Fruit fly (Drosophila melanogaster) whole organism, embryonic: ENCODE results near the gene CG12112.

Experiments used
- ATbp ChIP-seq: fragments of 200-800 bp; sonication (Bioruptor generic); optimal IDR thresholded peaks from 2 replicates; lab custom pipeline; 2017; ENCODE audit warnings: missing biosample characterization, mild to moderate bottlenecking, missing genetic modification characterization, missing genetic modification reagents
- Atf-2 ChIP-seq: fragments of 200-800 bp; sonication (Bioruptor generic); optimal IDR thresholded peaks from 2 replicates; lab custom pipeline; 2016; ENCODE audit warnings: missing biosample characterization, missing genetic modification characterization
- Atf6 ChIP-seq: fragments of 200-800 bp; sonication (Bioruptor generic); IDR thresholded peaks from 2 replicates; pipeline ENCODE4 v1.3.6; 2022; ENCODE audit warnings: missing biosample characterization, missing genetic modification characterization
- Awh ChIP-seq: fragments of 200-800 bp; sonication (Bioruptor generic); IDR thresholded peaks from 2 replicates; pipeline ENCODE4, ENCODE4 v1.3.6; 2022; ENCODE audit warnings: missing biosample characterization, missing genetic modification characterization
- CG10267 ChIP-seq: fragments of 200-800 bp; sonication (Bioruptor generic); optimal IDR thresholded peaks from 2 replicates; lab custom pipeline; 2018; ENCODE audit warnings: missing biosample characterization, mild to moderate bottlenecking, missing genetic modification characterization, moderate library complexity
- CG10654 ChIP-seq: fragments of 200-800 bp; sonication (Bioruptor generic); optimal IDR thresholded peaks from 2 replicates; lab custom pipeline; 2016; ENCODE audit warnings: missing biosample characterization, missing genetic modification characterization
- CG12769 ChIP-seq: fragments of 200-800 bp; sonication (Bioruptor generic); optimal IDR thresholded peaks from 2 replicates; lab custom pipeline; 2019; ENCODE audit warnings: missing biosample characterization, mild to moderate bottlenecking, missing genetic modification characterization, moderate library complexity
- CG13624 ChIP-seq: fragments of 200-800 bp; sonication (Bioruptor generic); optimal IDR thresholded peaks from 2 replicates; lab custom pipeline; 2016; ENCODE audit warnings: missing biosample characterization, missing genetic modification characterization
- CG13894 ChIP-seq: fragments of 200-800 bp; sonication (Bioruptor generic); optimal IDR thresholded peaks from 3 replicates; lab custom pipeline; 2018; ENCODE audit warnings: missing biosample characterization, mild to moderate bottlenecking, missing genetic modification characterization, moderate library complexity
- CG14441 ChIP-seq: fragments of 200-800 bp; sonication (Bioruptor generic); IDR thresholded peaks from 2 replicates; pipeline ENCODE4 v1.3.6; 2022; ENCODE audit warnings: missing biosample characterization, missing genetic modification characterization
- CG17186 ChIP-seq: fragments of 200-800 bp; sonication (Bioruptor generic); optimal IDR thresholded peaks from 3 replicates; lab custom pipeline; 2017; ENCODE audit warnings: missing biosample characterization, missing genetic modification reagents, missing genetic modification characterization
- CG18011 ChIP-seq: fragments of 200-800 bp; sonication (Bioruptor generic); optimal IDR thresholded peaks from 2 replicates; lab custom pipeline; 2017; ENCODE audit warnings: missing biosample characterization, missing genetic modification characterization, mild to moderate bottlenecking, moderate library complexity, missing genotype
- CG2116 ChIP-seq: fragments of 200-800 bp; sonication (Bioruptor generic); optimal IDR thresholded peaks from 3 replicates; lab custom pipeline; 2018; ENCODE audit warnings: missing biosample characterization, mild to moderate bottlenecking, missing genetic modification characterization
- CG33557 ChIP-seq: fragments of 200-800 bp; sonication (Bioruptor generic); optimal IDR thresholded peaks from 2 replicates; lab custom pipeline; 2019; ENCODE audit warnings: missing biosample characterization, mild to moderate bottlenecking, missing genetic modification characterization, moderate library complexity
- CG4360 ChIP-seq: fragments of 200-800 bp; sonication (Bioruptor generic); IDR thresholded peaks from 2 replicates; pipeline ENCODE4 v1.3.6; 2022; ENCODE audit warnings: missing biosample characterization, missing genetic modification characterization
- CG4854 ChIP-seq: fragments of 200-800 bp; sonication (Bioruptor generic); optimal IDR thresholded peaks from 2 replicates; lab custom pipeline; 2016; ENCODE audit warnings: missing biosample characterization, missing genetic modification characterization, inconsistent platforms
- CG7839 ChIP-seq: fragments of 200-800 bp; sonication (Bioruptor generic); optimal IDR thresholded peaks from 3 replicates; lab custom pipeline; 2018; ENCODE audit warnings: missing biosample characterization, mild to moderate bottlenecking, missing genetic modification characterization, moderate library complexity
- Dref ChIP-seq: fragments of 200-800 bp; sonication (Bioruptor generic); IDR thresholded peaks from 2 replicates; pipeline ENCODE4 v1.3.6; 2022; ENCODE audit warnings: missing biosample characterization, missing genetic modification characterization
- Hsf ChIP-seq: fragments of 200-800 bp; sonication (Bioruptor generic); optimal IDR thresholded peaks from 3 replicates; lab custom pipeline; 2016; ENCODE audit warnings: missing biosample characterization, missing genetic modification characterization
- Jarid2 ChIP-seq: fragments of 200-800 bp; sonication (Bioruptor generic); optimal IDR thresholded peaks from 3 replicates; lab custom pipeline; 2017; ENCODE audit warnings: mild to moderate bottlenecking, missing biosample characterization, missing genetic modification reagents, missing genetic modification characterization
- Lhr ChIP-seq: fragments of 200-800 bp; sonication (Bioruptor generic); optimal IDR thresholded peaks from 3 replicates; lab custom pipeline; 2017; ENCODE audit warnings: mild to moderate bottlenecking, missing biosample characterization, missing genetic modification reagents, missing genetic modification characterization
- MBD-R2 ChIP-seq: fragments of 200-800 bp; sonication (Bioruptor generic); IDR thresholded peaks from 2 replicates; pipeline ENCODE4 v1.3.6; 2022; ENCODE audit warnings: missing biosample characterization, missing genetic modification characterization
- MESR4 ChIP-seq: fragments of 200-800 bp; sonication (Bioruptor generic); optimal IDR thresholded peaks from 2 replicates; lab custom pipeline; 2018; ENCODE audit warnings: missing biosample characterization, mild to moderate bottlenecking, missing genetic modification characterization, moderate library complexity
- Mad ChIP-seq: fragments of 200-800 bp; sonication (Bioruptor generic); optimal IDR thresholded peaks from 2 replicates; lab custom pipeline; 2016; ENCODE audit warnings: missing biosample characterization, missing genetic modification characterization
- Mes4 ChIP-seq: fragments of 200-800 bp; sonication (Bioruptor generic); optimal IDR thresholded peaks from 2 replicates; lab custom pipeline; 2016; ENCODE audit warnings: missing biosample characterization, missing genetic modification characterization
- Mrtf ChIP-seq: fragments of 200-800 bp; sonication (Bioruptor generic); IDR thresholded peaks from 3 replicates; pipeline ENCODE4 v1.3.6; 2022; ENCODE audit warnings: missing biosample characterization, missing genetic modification characterization
- NFAT ChIP-seq: fragments of 200-800 bp; sonication (Bioruptor generic); IDR thresholded peaks from 2 replicates; pipeline ENCODE4 v1.3.6; 2022; ENCODE audit warnings: missing biosample characterization, missing genetic modification characterization
- Neu2 ChIP-seq: fragments of 200-800 bp; sonication (Bioruptor generic); optimal IDR thresholded peaks from 3 replicates; lab custom pipeline; 2016; ENCODE audit warnings: missing biosample characterization, missing genetic modification characterization, borderline replicate concordance
- PHDP ChIP-seq: fragments of 200-800 bp; sonication (Bioruptor generic); optimal IDR thresholded peaks from 3 replicates; lab custom pipeline; 2018; ENCODE audit warnings: missing biosample characterization, mild to moderate bottlenecking, missing genetic modification characterization, moderate library complexity
- Vsx1 ChIP-seq: fragments of 200-800 bp; sonication (Bioruptor generic); optimal IDR thresholded peaks from 2 replicates; lab custom pipeline; 2017; ENCODE audit warnings: missing biosample characterization, mild to moderate bottlenecking, missing genetic modification characterization, missing genetic modification reagents
- bowl ChIP-seq: fragments of 200-800 bp; sonication (Bioruptor generic); IDR thresholded peaks from 2 replicates; pipeline ENCODE4 v1.3.6; 2022; ENCODE audit warnings: missing biosample characterization, missing genetic modification characterization
- chinmo ChIP-seq: fragments of 200-800 bp; sonication (Bioruptor generic); IDR thresholded peaks from 4 replicates; pipeline ENCODE4 v1.3.6; 2022; ENCODE audit warnings: missing biosample characterization, missing genetic modification characterization; ENCODE audit not compliant: partially characterized antibody
- dpn ChIP-seq, 2 experiments: fragments of 200-800 bp; sonication (Bioruptor generic); optimal IDR thresholded peaks; 3 replicates each; lab custom pipeline; 2016; ENCODE audit warnings: missing biosample characterization in 2 of 2, missing genetic modification characterization in 2 of 2
- gcm ChIP-seq: fragments of 200-800 bp; sonication (Bioruptor generic); optimal IDR thresholded peaks from 2 replicates; lab custom pipeline; 2019; ENCODE audit warnings: missing biosample characterization, mild to moderate bottlenecking, missing genetic modification characterization, moderate library complexity
- hkb ChIP-seq, 2 experiments: fragments of 200-800 bp in 1 of 2; fragments of >200 bp in 1 of 2; sonication (Bioruptor generic) in 1 of 2; IDR thresholded peaks in 1 of 2; optimal IDR thresholded peaks in 1 of 2; 2 replicates each; pipeline versions ENCODE4 v1.3.6 to Lab custom; 2017 to 2022; ENCODE audit warnings: missing biosample characterization in 1 of 2, missing genetic modification characterization in 1 of 2
- kni ChIP-seq: fragments of 200-800 bp; sonication (Bioruptor generic); optimal IDR thresholded peaks from 3 replicates; lab custom pipeline; 2017; ENCODE audit warnings: mild to moderate bottlenecking, missing biosample characterization, missing genetic modification reagents, missing genetic modification characterization
- lab ChIP-seq: fragments of 200-800 bp; sonication (Bioruptor generic); optimal IDR thresholded peaks from 3 replicates; lab custom pipeline; 2017; ENCODE audit warnings: missing biosample characterization, missing genetic modification characterization, mild to moderate bottlenecking, moderate library complexity, missing genetic modification reagents
- lbe ChIP-seq: fragments of 200-800 bp; sonication (Bioruptor generic); optimal IDR thresholded peaks from 2 replicates; lab custom pipeline; 2016; ENCODE audit warnings: missing biosample characterization, mild to moderate bottlenecking, missing genetic modification characterization
- mam ChIP-seq: fragments of 200-800 bp; sonication (Bioruptor generic); optimal IDR thresholded peaks from 3 replicates; lab custom pipeline; 2016; ENCODE audit warnings: missing biosample characterization, missing genetic modification characterization
- nom ChIP-seq: fragments of 200-800 bp; sonication (Bioruptor generic); optimal IDR thresholded peaks from 2 replicates; lab custom pipeline; 2017; ENCODE audit warnings: missing biosample characterization, missing genetic modification characterization, mild to moderate bottlenecking, moderate library complexity, missing genetic modification reagents
- pita ChIP-seq: fragments of 200-800 bp; sonication (Bioruptor generic); optimal IDR thresholded peaks from 2 replicates; lab custom pipeline; 2017; ENCODE audit warnings: missing biosample characterization, mild to moderate bottlenecking, missing genetic modification characterization
- ranshi ChIP-seq: fragments of 200-800 bp; sonication (Bioruptor generic); IDR thresholded peaks from 2 replicates; pipeline ENCODE4 v1.3.6; 2022; ENCODE audit warnings: missing biosample characterization, missing genetic modification characterization
- repo ChIP-seq: fragments of 200-800 bp; sonication (Bioruptor generic); optimal IDR thresholded peaks from 2 replicates; lab custom pipeline; 2016; ENCODE audit warnings: missing biosample characterization, missing genetic modification characterization
- row ChIP-seq: fragments of 200-800 bp; sonication (Bioruptor generic); IDR thresholded peaks from 3 replicates; pipeline ENCODE4 v1.3.6; 2022; ENCODE audit warnings: missing biosample characterization, missing genetic modification characterization
- schlank ChIP-seq: fragments of 200-800 bp; sonication (Bioruptor generic); optimal IDR thresholded peaks from 2 replicates; lab custom pipeline; 2018; ENCODE audit warnings: missing biosample characterization, mild to moderate bottlenecking, missing genetic modification characterization
- stwl ChIP-seq: fragments of 200-800 bp; sonication (Bioruptor generic); optimal IDR thresholded peaks from 3 replicates; lab custom pipeline; 2018; ENCODE audit warnings: missing biosample characterization, mild to moderate bottlenecking, missing genetic modification characterization, moderate library complexity

Gene CG12112

dm6 chrX:8518025-8518661 lies 41.8 kb downstream of the CG12112 start (continued):
- TF ChIP-seq lbe (GFP tag; lab: Kevin White, UChicago) (no peak), kni (peak; percentile 77), CG33557 (GFP tag; lab: Kevin White, UChicago) (no peak), hkb (optimal IDR thresholded peaks at IDR 0.05; lab: Kevin White, UChicago) (no peak), hkb (GFP tag; IDR thresholded peaks at IDR 0.05; lab: Robert Waterston, UW) (no peak), CG10267 (tag; lab: Kevin White, UChicago) (no peak), pita (GFP tag; lab: Kevin White, UChicago) (no peak), lab (GFP tag; lab: Kevin White, UChicago) (no peak), CG4360 (GFP tag; lab: Robert Waterston, UW) (peak; percentile 65), CG17186 (GFP tag; lab: Kevin White, UChicago) (no peak), Dref (no peak), CG12769 (peak; percentile 14), Mrtf (GFP tag; lab: Robert Waterston, UW) (no peak), CG7839 (tag; lab: Kevin White, UChicago) (no peak), ranshi (GFP tag; lab: Robert Waterston, UW) (no peak), Mes4 (GFP tag; lab: Kevin White, UChicago) (no peak), CG14441 (GFP tag; lab: Robert Waterston, UW) (no peak), Mad (GFP tag; lab: Kevin White, UChicago) (no peak), MESR4 (GFP tag; lab: Kevin White, UChicago) (no peak), chinmo (GFP tag; lab: Robert Waterston, UW) (peak; percentile 75; the same call in 1 of the 4 replicates), CG13894 (tag; lab: Kevin White, UChicago) (peak; percentile 54), Jarid2 (GFP tag; lab: Kevin White, UChicago) (no peak), ATbp (GFP tag; lab: Kevin White, UChicago) (no peak), Neu2 (GFP tag; lab: Kevin White, UChicago) (no peak)
- TF ChIP-seq, all 482 proteins: peak for 20

DNA sequence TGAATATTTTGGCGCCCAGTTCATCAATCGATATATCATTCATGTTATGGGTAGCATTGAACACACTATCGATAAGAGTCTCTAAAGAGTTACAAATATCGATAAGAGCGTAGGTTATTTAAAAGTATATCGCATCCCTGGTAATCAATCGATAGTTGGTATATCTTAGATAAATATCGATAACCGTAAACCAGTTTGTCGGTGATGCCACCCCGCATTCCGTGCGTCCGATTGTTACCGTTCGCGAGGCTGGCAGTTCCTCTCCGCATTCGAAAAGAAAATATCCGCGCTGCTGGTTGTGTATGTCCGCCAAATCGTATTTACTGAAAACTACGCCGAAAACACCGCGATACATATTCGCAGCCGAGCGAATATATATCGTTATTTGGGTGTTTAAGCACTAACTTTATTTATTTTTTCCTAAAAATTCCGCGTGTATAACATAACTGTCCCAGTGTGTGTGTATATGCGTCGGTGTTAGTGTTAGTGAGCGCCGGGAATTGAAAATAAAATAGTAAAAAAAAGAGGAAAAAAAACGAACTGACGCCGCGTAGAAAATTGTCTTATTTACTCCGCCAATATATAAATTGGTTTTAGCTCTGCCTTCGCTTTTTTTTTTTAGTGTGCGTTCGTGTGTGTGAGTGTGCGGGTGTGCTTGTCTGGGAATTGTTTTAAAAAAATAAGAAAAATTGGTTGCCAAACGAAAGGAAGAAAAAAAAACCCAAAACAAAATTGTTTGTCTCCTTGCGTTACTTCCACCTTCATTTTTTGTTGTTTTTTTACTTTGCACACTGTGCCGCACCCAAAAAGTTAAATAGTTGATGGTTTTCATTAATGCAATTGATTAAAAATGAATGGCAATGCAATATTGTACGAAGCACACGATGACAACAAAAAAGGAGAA lies 42.6 kb downstream of the CG12112 start, which contains the start of gene Nrg:
Gene Nrg (plus strand): TSS at position 253 of the 904 bp plus-strand sequence.
- TF ChIP-seq PHDP (tag; lab: Kevin White, UChicago) (peak; percentile 9), row (GFP tag; lab: Robert Waterston, UW) (peak; percentile 50), repo (GFP tag; lab: Kevin White, UChicago) (peak; percentile 31), Atf-2 (GFP tag; lab: Kevin White, UChicago) (no peak), NFAT (GFP tag; lab: Robert Waterston, UW) (peak; percentile 58; the same call in 1 of the 2 replicates), CG4854 (GFP tag; lab: Kevin White, UChicago) (no peak), stwl (peak; percentile 88), Awh (0 out of 2 replicates have a peak, but pooled peaks have one; percentile 23), dpn (GFP tag; optimal IDR thresholded peaks at IDR 0.05; lab: Kevin White, UChicago) (peak in 1 of 2 experiments; percentile 14), Hsf (GFP tag; lab: Kevin White, UChicago) (peak; percentile 9), schlank (tag; lab: Kevin White, UChicago) (no peak), Lhr (GFP tag; lab: Kevin White, UChicago) (peak; percentile 57), CG2116 (GFP tag; lab: Kevin White, UChicago) (peak; percentile 92), mam (no peak), bowl (GFP tag; lab: Robert Waterston, UW) (no peak), Vsx1 (GFP tag; lab: Kevin White, UChicago) (peak; percentile 51), nom (GFP tag; lab: Kevin White, UChicago) (peak; percentile 40), gcm (peak; percentile 14), CG18011 (GFP tag; lab: Kevin White, UChicago) (peak; percentile 38), CG13624 (GFP tag; lab: Kevin White, UChicago) (peak; percentile 72), CG10654 (GFP tag; lab: Kevin White, UChicago) (no peak), Atf6 (GFP tag; lab: Robert Waterston, UW) (peak; percentile 14; the same call in 1 of the 2 replicates), MBD-R2 (GFP tag; lab: Robert Waterston, UW) (peak; percentile 30; the same call in 1 of the 2 replicates)
